Worm (Caenorhabditis elegans): ENCODE results near the gene rbd-1.

ce11 chrIV:12754170-12754569, 29.4 kb downstream of the rbd-1 start:
- TF ChIP-seq ztf-11 (tag; optimal IDR thresholded peaks at IDR 0.05) (no peak), mls-2 (tag; optimal IDR thresholded peaks at IDR 0.05) (no peak), nhr-28 (tag; optimal IDR thresholded peaks at IDR 0.05) (no peak)
